Worm (Caenorhabditis elegans): ENCODE data around the gene F14H8.8.

The F14H8.8 gene

ce11 chrV:15028896-15029519, at the start of gene F14H8.8 (continued):
- TF ChIP-seq ztf-26 (tag; optimal IDR thresholded peaks at IDR 0.05) (no peak), lsy-27 (tag; optimal IDR thresholded peaks at IDR 0.05; ENCODE audit: borderline replicate concordance, insufficient read depth) (no peak), hmg-1.2 (GFP tag; IDR thresholded peaks at IDR 0.05) (peak; percentile 73), attf-5 (GFP tag; optimal IDR thresholded peaks at IDR 0.05) (no peak), ceh-100 (GFP tag; IDR thresholded peaks at IDR 0.05) (peak; percentile 60), rpc-1 (optimal IDR thresholded peaks at IDR 0.05) (no peak), rpc-1 (tag; optimal IDR thresholded peaks at IDR 0.05) (peak; percentile 13), nfya-1 (tag; optimal IDR thresholded peaks at IDR 0.05; ENCODE audit: borderline replicate concordance, insufficient read depth) (no peak), snpc-1.3 (tag; optimal IDR thresholded peaks at IDR 0.05; ENCODE audit: insufficient read depth) (peak; percentile 93), egrh-3 (GFP tag; IDR thresholded peaks at IDR 0.05) (no peak), nfyb-1 (GFP tag; IDR thresholded peaks at IDR 0.05) (0 out of 2 replicates have a peak, but pooled peaks have one; percentile 15), snpc-4 (GFP tag; optimal IDR thresholded peaks at IDR 0.05) (peak; percentile 96), snpc-4 (tag; optimal IDR thresholded peaks at IDR 0.05) (peak; percentile 87 to 98 (median 96)), lsl-1 (GFP tag; optimal IDR thresholded peaks at IDR 0.05) (peak; percentile 80), F49E8.2 (tag; optimal IDR thresholded peaks at IDR 0.05; ENCODE audit: insufficient read depth) (peak; percentile 64), nhr-120 (GFP tag; IDR thresholded peaks at IDR 0.05) (no peak), nfya-2 (GFP tag; IDR thresholded peaks at IDR 0.05) (no peak), Y95B8A.8 (GFP tag; IDR thresholded peaks at IDR 0.05) (no peak), mes-4 (tag; optimal IDR thresholded peaks at IDR 0.05) (no peak), pha-4 (tag; optimal IDR thresholded peaks at IDR 0.05) (no peak), sdz-38 (tag; optimal IDR thresholded peaks at IDR 0.05) (no peak), B0261.1 (tag; optimal IDR thresholded peaks at IDR 0.05) (peak; percentile 14), dpl-1 (GFP tag; optimal IDR thresholded peaks at IDR 0.05) (no peak), ceh-91 (GFP tag; IDR thresholded peaks at IDR 0.05) (peak; percentile 37; the same call in 1 of the 2 replicates), hsf-1 (GFP tag; IDR thresholded peaks at IDR 0.05) (peak; percentile 75), pbrm-1 (GFP tag; IDR thresholded peaks at IDR 0.05) (peak; percentile 86), ztf-28 (GFP tag; IDR thresholded peaks at IDR 0.05) (no peak), egl-44 (GFP tag; IDR thresholded peaks at IDR 0.05) (no peak), ekl-4 (GFP tag; IDR thresholded peaks at IDR 0.05) (peak; percentile 77; the same call in 1 of the 2 replicates), xnd-1 (tag; optimal IDR thresholded peaks at IDR 0.05) (peak; percentile 46), somi-1 (GFP tag; optimal IDR thresholded peaks at IDR 0.05) (no peak), rcor-1 (GFP tag; IDR thresholded peaks at IDR 0.05) (peak; percentile 80), madf-8 (GFP tag; conservative IDR thresholded peaks at IDR 0.05) (peak; percentile 29; the same call in 1 of the 2 replicates), mcd-1 (GFP tag; IDR thresholded peaks at IDR 0.05) (peak; percentile 72), F37B4.10 (GFP tag; IDR thresholded peaks at IDR 0.05) (no peak), B0019.2 (GFP tag; conservative IDR thresholded peaks at IDR 0.05) (no peak), aptf-3 (GFP tag; IDR thresholded peaks at IDR 0.05) (no peak), dpff-1 (tag; optimal IDR thresholded peaks at IDR 0.05) (no peak)

ce11 chrV:14979937-14980336, 49.3 kb upstream of the F14H8.8 start, which contains the start of gene xbx-1:
xbx-1 (plus strand) TSS chrV:14980237.
- TF ChIP-seq snpc-3.4 (tag; optimal IDR thresholded peaks at IDR 0.05) = no peak
